Fruit fly (Drosophila melanogaster) whole organism, prepupa: ENCODE results near the gene CG32192.

Experiments used
- CG34406 ChIP-seq: fragments of 200-800 bp; sonication (Bioruptor generic); optimal IDR thresholded peaks from 3 replicates; lab custom pipeline; 2016; ENCODE audit warnings: missing biosample characterization, missing genetic modification characterization
- CG6854 ChIP-seq: fragments of 200-800 bp; sonication (Bioruptor generic); optimal IDR thresholded peaks from 2 replicates; lab custom pipeline; 2017; ENCODE audit warnings: missing biosample characterization, mild to moderate bottlenecking, missing genetic modification characterization
- CG8119 ChIP-seq: fragments of 200-800 bp; sonication (Bioruptor generic); IDR thresholded peaks from 3 replicates; pipeline ENCODE4 v1.3.6; 2022; ENCODE audit warnings: missing biosample characterization, missing genetic modification characterization
- Gug ChIP-seq: fragments of 200-800 bp; sonication (Bioruptor generic); IDR thresholded peaks from 2 replicates; pipeline ENCODE4 v1.3.6; 2022; ENCODE audit warnings: missing biosample characterization, missing genetic modification characterization
- dsx ChIP-seq: fragments of 200-800 bp; optimal IDR thresholded peaks from 3 replicates; lab custom pipeline; 2019; ENCODE audit warnings: missing biosample characterization, mild to moderate bottlenecking, missing genetic modification characterization, moderate library complexity; ENCODE audit not compliant: poor library complexity, severe bottlenecking
- lz ChIP-seq: fragments of 200-800 bp; sonication (Bioruptor generic); optimal IDR thresholded peaks from 3 replicates; lab custom pipeline; 2016; ENCODE audit warnings: missing biosample characterization, missing genetic modification characterization
- ss ChIP-seq, 2 experiments: fragments of 200-800 bp; sonication (Bioruptor generic); optimal IDR thresholded peaks; 2 replicates in 1 of 2; 3 replicates in 1 of 2; lab custom pipeline; 2017 to 2018; ENCODE audit warnings: mild to moderate bottlenecking in 2 of 2, missing biosample characterization in 2 of 2, missing genetic modification characterization in 2 of 2, moderate library complexity in 1 of 2
- topi ChIP-seq: fragments of 200-800 bp; sonication (Bioruptor generic); optimal IDR thresholded peaks from 3 replicates; lab custom pipeline; 2016; ENCODE audit warnings: missing biosample characterization, missing genetic modification characterization

DNA sequence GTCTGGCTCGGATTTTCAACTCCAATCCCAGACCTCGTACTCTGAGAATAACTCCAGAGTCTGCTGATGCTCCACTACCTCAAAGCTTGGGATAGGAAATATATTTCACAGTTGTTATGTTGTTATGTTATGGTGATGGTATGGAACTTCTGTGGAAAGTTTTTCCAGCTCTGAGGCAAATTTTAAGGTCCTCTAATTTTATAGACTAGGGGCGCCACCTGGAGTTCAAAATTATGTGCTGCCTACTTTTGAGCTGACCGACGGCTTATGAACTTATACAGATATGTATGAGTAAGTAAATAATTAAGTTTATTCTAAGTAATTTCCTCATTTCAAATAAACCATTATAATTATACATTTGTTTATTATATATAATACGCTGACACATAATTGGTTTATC lies 43.3 kb downstream of the CG32192 start:
- TF ChIP-seq topi (GFP tag; lab: Kevin White, UChicago) (no peak), CG34406 (GFP tag; lab: Kevin White, UChicago) (no peak), dsx (GFP tag; lab: Kevin White, UChicago) (no peak), CG6854 (no peak), Gug (GFP tag; lab: Robert Waterston, UW) (no peak), ss (GFP tag; optimal IDR thresholded peaks at IDR 0.05; lab: Kevin White, UChicago) (no peak), CG8119 (GFP tag; lab: Robert Waterston, UW) (no peak), lz (no peak)
